Worm (Caenorhabditis elegans) whole organism, early embryonic: ENCODE measurements around the gene Y75B8A.23.

Experiments used
- B0310.2 ChIP-seq: sonication (generic microtip); optimal IDR thresholded peaks from 2 replicates; lab custom pipeline; 2016; ENCODE audit warnings: mild to moderate bottlenecking, missing genetic modification characterization, missing compliant biosample characterization
- F13C5.2 ChIP-seq: sonication (generic microtip); optimal IDR thresholded peaks from 2 replicates; lab custom pipeline; 2017; ENCODE audit warnings: mild to moderate bottlenecking, missing genetic modification characterization, inconsistent platforms, missing compliant biosample characterization
- ama-1 ChIP-seq: fragments of 150-350 bp; optimal IDR thresholded peaks from 2 replicates; lab custom pipeline; 2014
- ceh-13 ChIP-seq: fragments of 200-800 bp; sonication (Bioruptor generic); optimal IDR thresholded peaks from 2 replicates; lab custom pipeline; 2018; ENCODE audit warnings: mild to moderate bottlenecking, missing genetic modification characterization, missing compliant biosample characterization
- ceh-36 ChIP-seq: sonication (generic microtip); optimal IDR thresholded peaks from 2 replicates; lab custom pipeline; 2016; ENCODE audit warnings: missing genetic modification characterization, inconsistent platforms, missing compliant biosample characterization
- ets-7 ChIP-seq: sonication (generic microtip); optimal IDR thresholded peaks from 2 replicates; lab custom pipeline; 2016; ENCODE audit warnings: missing genotype, missing genetic modification characterization, missing compliant biosample characterization
- flt-1 ChIP-seq: fragments of 200-800 bp; sonication (Bioruptor generic); IDR thresholded peaks from 2 replicates; pipeline ENCODE4 v1.3.6; 2022; ENCODE audit warnings: missing genetic modification characterization, missing compliant biosample characterization
- hmbx-1 ChIP-seq: sonication (generic microtip); optimal IDR thresholded peaks from 2 replicates; lab custom pipeline; 2016; ENCODE audit warnings: mild to moderate bottlenecking, missing genetic modification characterization, missing compliant biosample characterization
- hmg-4 ChIP-seq: fragments of 200-800 bp; sonication (Bioruptor generic); optimal IDR thresholded peaks from 2 replicates; lab custom pipeline; 2018; ENCODE audit warnings: mild to moderate bottlenecking, missing genetic modification characterization, missing compliant biosample characterization
- hnd-1 ChIP-seq: sonication (generic microtip); optimal IDR thresholded peaks from 2 replicates; lab custom pipeline; 2016; ENCODE audit warnings: missing genetic modification characterization, missing compliant biosample characterization
- pes-1 ChIP-seq: fragments of 200-800 bp; sonication (Bioruptor generic); IDR thresholded peaks from 2 replicates; pipeline ENCODE4 v1.3.6; 2022; ENCODE audit warnings: missing genetic modification reagents, missing genetic modification characterization, missing compliant biosample characterization
- scrt-1 ChIP-seq: fragments of 200-800 bp; sonication (Bioruptor generic); IDR thresholded peaks from 2 replicates; pipeline ENCODE4 v1.3.6; 2022; ENCODE audit warnings: missing genetic modification characterization, missing compliant biosample characterization
- sea-1 ChIP-seq: fragments of 200-800 bp; sonication (Bioruptor generic); conservative IDR thresholded peaks from 2 replicates; pipeline ENCODE4 v1.3.6; 2022; ENCODE audit warnings: missing genetic modification characterization, missing compliant biosample characterization
- tbx-11 ChIP-seq: fragments of 200-800 bp; sonication (Bioruptor generic); IDR thresholded peaks from 2 replicates; pipeline ENCODE4 v1.3.6; 2022; ENCODE audit warnings: missing genetic modification characterization, missing compliant biosample characterization
- tbx-37 ChIP-seq: fragments of 200-800 bp; sonication (Bioruptor generic); conservative IDR thresholded peaks from 2 replicates; pipeline ENCODE4 v1.3.6; 2022; ENCODE audit warnings: missing genetic modification reagents, missing genetic modification characterization, missing compliant biosample characterization
- tra-4 ChIP-seq: sonication (generic microtip); optimal IDR thresholded peaks from 2 replicates; lab custom pipeline; 2017; ENCODE audit warnings: missing genetic modification characterization, missing compliant biosample characterization

Gene Y75B8A.23

DNA sequence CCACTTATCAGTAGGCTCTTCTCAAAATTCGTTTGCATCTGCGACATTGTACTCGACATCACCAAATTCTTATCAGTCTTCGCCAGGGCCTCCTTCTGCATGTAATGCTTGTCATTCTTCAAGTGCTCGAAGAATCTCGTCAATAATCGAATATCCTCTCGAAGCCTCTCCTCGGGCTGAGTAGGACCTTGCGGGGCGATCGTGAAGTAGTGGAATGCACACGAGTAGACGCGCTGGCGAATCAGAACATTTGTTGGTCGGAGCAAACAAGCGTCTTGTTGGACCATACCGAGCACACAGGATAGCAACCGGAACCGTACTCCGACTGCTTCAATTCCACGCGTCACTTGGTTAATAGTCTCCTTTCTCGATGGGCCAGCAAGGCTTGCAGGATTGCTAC is 10.0 kb downstream of the Y75B8A.23 start:
- no peak for TF ChIP-seq tbx-37 (GFP tag; lab: Robert Waterston, UW)
- TF ChIP-seq sea-1 (GFP tag; lab: Robert Waterston, UW) = no peak
- no peak for TF ChIP-seq ama-1 (lab: Kevin White, UChicago)
- TF ChIP-seq hnd-1 (tag; lab: Kevin White, UChicago) = no peak
- TF ChIP-seq ets-7 (tag; lab: Kevin White, UChicago) = no peak

DNA sequence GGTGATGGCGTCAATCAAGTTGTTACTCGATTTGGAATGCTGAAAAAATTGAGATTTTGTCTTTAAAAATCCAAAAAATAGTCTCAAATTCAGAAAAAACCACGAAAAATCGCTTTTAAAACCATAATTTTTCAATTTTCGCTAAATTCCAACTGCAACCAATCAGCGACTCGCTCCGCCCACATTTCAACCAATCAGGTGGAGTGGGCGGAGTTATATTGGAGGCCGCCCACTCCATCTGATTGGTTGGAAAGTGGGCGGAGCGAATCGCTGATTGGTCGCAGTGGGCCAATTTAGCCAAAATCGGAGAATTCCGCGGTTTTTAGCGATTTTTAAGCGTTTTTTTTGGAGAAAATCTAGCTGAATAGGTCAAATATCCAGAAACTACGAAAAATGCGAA is 19.3 kb downstream of the Y75B8A.23 start:
- TF ChIP-seq ama-1 (lab: Kevin White, UChicago) (no peak), hmbx-1 (no peak), tbx-11 (GFP tag; lab: Robert Waterston, UW) (no peak), hnd-1 (tag; lab: Kevin White, UChicago) (no peak), ceh-36 (tag; lab: Kevin White, UChicago) (no peak), tra-4 (tag; lab: Kevin White, UChicago) (no peak), pes-1 (GFP tag; lab: Robert Waterston, UW) (no peak), tbx-37 (GFP tag; lab: Robert Waterston, UW) (no peak), hmg-4 (GFP tag; lab: Kevin White, UChicago) (no peak), flt-1 (no peak), F13C5.2 (tag; lab: Kevin White, UChicago) (no peak), B0310.2 (no peak), ceh-13 (GFP tag; lab: Kevin White, UChicago) (no peak), ets-7 (tag; lab: Kevin White, UChicago) (no peak)

DNA sequence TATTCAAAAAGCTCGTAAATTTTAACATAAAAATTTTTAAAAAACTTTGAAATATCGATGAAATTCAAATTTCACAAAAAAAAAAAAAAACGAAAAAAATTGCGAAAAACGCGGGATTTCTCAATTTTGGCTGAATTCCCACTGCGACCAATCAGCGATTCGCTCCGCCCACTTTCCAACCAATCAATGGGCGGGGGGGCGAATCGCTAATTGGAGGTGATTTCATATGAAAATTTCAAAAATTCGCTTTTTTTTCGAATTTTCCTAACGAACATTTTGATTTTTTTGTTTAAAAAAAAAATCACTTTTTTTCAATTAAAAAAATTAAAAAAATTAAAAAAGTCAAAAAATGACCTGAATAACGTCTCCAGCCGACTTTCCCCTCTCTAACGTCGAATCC is 19.9 kb downstream of the Y75B8A.23 start:
- TF ChIP-seq ceh-36 (tag; lab: Kevin White, UChicago) (no peak), ceh-13 (GFP tag; lab: Kevin White, UChicago) (no peak), hnd-1 (tag; lab: Kevin White, UChicago) (no peak), B0310.2 (no peak), sea-1 (GFP tag; lab: Robert Waterston, UW) (no peak), ama-1 (lab: Kevin White, UChicago) (no peak), tbx-37 (GFP tag; lab: Robert Waterston, UW) (no peak), flt-1 (no peak), tra-4 (tag; lab: Kevin White, UChicago) (no peak), hmg-4 (GFP tag; lab: Kevin White, UChicago) (no peak), tbx-11 (GFP tag; lab: Robert Waterston, UW) (no peak), ets-7 (tag; lab: Kevin White, UChicago) (no peak), F13C5.2 (tag; lab: Kevin White, UChicago) (no peak)

DNA sequence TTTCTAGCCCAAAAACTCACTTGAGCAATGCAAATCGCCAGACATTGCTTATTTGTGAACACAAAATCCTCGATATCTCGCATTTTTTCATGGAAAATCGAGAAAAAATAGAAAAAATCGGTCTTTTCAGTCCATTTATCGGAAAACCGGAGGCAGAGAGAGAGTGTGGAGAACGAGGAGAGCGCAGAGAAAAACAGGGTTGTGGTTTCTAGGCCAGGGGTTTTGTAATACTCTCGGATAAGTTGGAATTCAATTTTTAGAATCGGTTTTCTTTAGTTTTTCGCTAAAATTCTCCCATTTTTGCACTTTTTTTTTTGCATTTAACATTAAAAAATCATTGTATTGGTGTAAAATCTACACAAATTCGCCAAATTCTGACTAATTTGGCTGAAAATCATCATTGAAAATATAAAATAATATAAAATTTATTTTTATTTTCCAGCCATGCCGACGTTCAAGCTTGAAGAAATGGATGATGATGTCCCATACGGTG is 23.2 kb downstream of the Y75B8A.23 start, which contains the start of the genes Y75B8A.24 and Y75B8A.25:
Gene Y75B8A.24, minus strand, starts transcription at position 155 of the 493 bp plus-strand sequence.
Gene Y75B8A.25, plus strand, starts transcription at position 443 of the 493 bp plus-strand sequence.
- no peak for TF ChIP-seq ceh-13 (GFP tag; lab: Kevin White, UChicago)
- peak; percentile 45; the same call in 1 of the 2 replicates for TF ChIP-seq tbx-37 (GFP tag; lab: Robert Waterston, UW)

DNA sequence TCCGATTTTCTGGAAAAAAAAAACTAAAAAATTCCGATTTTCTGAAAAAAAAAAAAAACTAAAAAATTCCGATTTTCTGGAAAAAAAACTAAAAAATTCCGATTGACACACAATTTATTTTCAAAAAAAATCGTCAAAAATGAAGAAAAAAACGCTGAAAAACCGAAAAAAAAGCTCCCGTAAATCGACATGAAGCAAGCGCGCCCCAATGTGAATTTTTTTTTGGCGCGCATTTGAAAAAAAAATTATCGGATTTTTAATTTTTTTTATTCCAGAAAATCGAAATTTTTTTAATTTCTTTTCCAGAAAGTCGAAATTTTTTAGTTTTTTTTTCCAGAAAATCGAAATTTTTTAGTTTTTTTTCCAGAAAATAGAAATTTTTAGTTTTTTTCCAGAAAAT is 28.3 kb downstream of the Y75B8A.23 start:
- no peak for TF ChIP-seq F13C5.2 (tag; lab: Kevin White, UChicago)

DNA sequence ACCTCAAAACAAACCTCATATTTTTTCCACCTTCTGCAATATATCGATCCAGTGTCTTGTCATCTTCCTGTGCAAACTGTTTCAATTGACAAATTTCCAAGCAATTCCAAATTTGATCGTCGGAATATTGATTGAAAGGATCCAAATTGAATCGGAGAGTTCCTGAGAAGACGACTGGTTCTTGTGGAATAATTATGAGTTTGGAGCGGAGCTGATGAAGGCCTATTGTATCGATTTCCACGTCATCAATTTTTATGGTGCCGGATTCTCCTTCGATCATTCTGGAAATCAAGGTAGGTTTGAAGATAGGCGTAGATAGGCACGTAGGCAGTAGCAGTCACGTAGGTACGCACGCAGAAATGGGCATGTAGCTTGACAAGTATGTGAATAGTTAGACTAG is 33.7 kb downstream of the Y75B8A.23 start:
- no peak for TF ChIP-seq tra-4 (tag; lab: Kevin White, UChicago)
- no peak for TF ChIP-seq B0310.2
- no peak for TF ChIP-seq hmbx-1
- TF ChIP-seq ama-1 (lab: Kevin White, UChicago) = no peak
- no peak for TF ChIP-seq scrt-1
- TF ChIP-seq pes-1 (GFP tag; lab: Robert Waterston, UW) = no peak
- no peak for TF ChIP-seq tbx-11 (GFP tag; lab: Robert Waterston, UW)
- no peak for TF ChIP-seq ceh-36 (tag; lab: Kevin White, UChicago)
- TF ChIP-seq sea-1 (GFP tag; lab: Robert Waterston, UW) = no peak
- no peak for TF ChIP-seq hnd-1 (tag; lab: Kevin White, UChicago)

DNA sequence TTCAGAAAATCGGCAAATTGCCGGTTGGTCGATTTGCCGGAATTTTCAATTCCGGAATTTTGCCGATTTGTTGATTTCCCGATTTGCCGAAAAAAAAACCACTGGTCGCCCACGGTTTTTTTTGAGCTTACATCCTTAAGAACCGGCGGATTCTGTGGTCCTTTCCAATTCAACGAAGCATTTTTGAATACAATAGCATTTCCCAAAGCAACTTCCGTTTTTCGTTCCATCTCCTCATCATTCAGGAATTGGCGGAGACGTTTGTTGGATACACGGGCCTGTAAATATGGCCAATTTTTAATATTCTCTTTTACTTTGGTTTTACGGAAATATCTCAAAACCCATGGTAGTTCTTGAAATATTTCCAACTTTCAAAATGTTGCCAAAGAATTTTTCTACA is 42.0 kb downstream of the Y75B8A.23 start:
- TF ChIP-seq ama-1 (lab: Kevin White, UChicago) = no peak
- TF ChIP-seq pes-1 (GFP tag; lab: Robert Waterston, UW) = no peak
- no peak for TF ChIP-seq F13C5.2 (tag; lab: Kevin White, UChicago)
- no peak for TF ChIP-seq tbx-37 (GFP tag; lab: Robert Waterston, UW)
- no peak for TF ChIP-seq tra-4 (tag; lab: Kevin White, UChicago)
- no peak for TF ChIP-seq flt-1
- TF ChIP-seq tbx-11 (GFP tag; lab: Robert Waterston, UW) = no peak

DNA sequence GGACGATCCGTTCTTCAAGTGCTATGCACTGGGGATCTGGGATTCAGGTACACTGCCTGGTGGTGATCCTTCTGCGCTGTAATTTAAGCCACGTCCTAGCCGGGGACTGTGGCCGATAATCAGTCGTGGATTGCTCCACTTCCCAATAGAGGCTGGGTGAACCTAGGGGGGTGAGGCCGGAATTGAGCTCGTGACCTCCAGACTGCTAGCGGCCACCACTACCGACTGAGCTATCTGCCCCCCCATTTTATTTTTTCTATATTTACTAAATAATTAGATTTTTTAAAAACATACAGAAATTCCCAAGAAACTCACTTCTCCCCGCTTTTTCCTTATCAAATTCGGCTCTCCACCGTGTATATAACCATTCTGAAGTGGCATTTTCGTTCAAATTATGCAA is 46.8 kb downstream of the Y75B8A.23 start:
- TF ChIP-seq ceh-13 (GFP tag; lab: Kevin White, UChicago) (no peak), tra-4 (tag; lab: Kevin White, UChicago) (no peak), hmg-4 (GFP tag; lab: Kevin White, UChicago) (no peak), F13C5.2 (tag; lab: Kevin White, UChicago) (no peak), hnd-1 (tag; lab: Kevin White, UChicago) (no peak), ets-7 (tag; lab: Kevin White, UChicago) (no peak), hmbx-1 (no peak), tbx-37 (GFP tag; lab: Robert Waterston, UW) (no peak), flt-1 (no peak), scrt-1 (no peak)
